Fruit fly (Drosophila melanogaster) whole organism, embryonic: ENCODE measurements around the gene RpL24.

Source experiments
- ATbp ChIP-seq: fragments of 200-800 bp; sonication (Bioruptor generic); optimal IDR thresholded peaks from 2 replicates; lab custom pipeline; 2017; ENCODE audit warnings: missing biosample characterization, mild to moderate bottlenecking, missing genetic modification characterization, missing genetic modification reagents
- Bdp1 ChIP-seq: fragments of 200-800 bp; sonication (Bioruptor generic); optimal IDR thresholded peaks from 3 replicates; lab custom pipeline; 2016; ENCODE audit warnings: missing biosample characterization, missing genetic modification characterization
- CG11456 ChIP-seq: fragments of 200-800 bp; sonication (Bioruptor generic); IDR thresholded peaks from 3 replicates; pipeline ENCODE4 v1.3.6; 2022; ENCODE audit warnings: missing biosample characterization, missing genetic modification characterization
- CG12071 ChIP-seq: fragments of 200-800 bp; sonication (Bioruptor generic); optimal IDR thresholded peaks from 3 replicates; lab custom pipeline; 2018; ENCODE audit warnings: missing biosample characterization, mild to moderate bottlenecking, missing genetic modification characterization
- CG14050 ChIP-seq: fragments of 200-800 bp; sonication (Bioruptor generic); IDR thresholded peaks from 3 replicates; pipeline ENCODE4 v1.3.6; 2022; ENCODE audit warnings: missing biosample characterization, missing genetic modification characterization
- CG1529 ChIP-seq: fragments of 200-800 bp; sonication (Bioruptor generic); optimal IDR thresholded peaks from 3 replicates; lab custom pipeline; 2018; ENCODE audit warnings: missing biosample characterization, missing genetic modification characterization
- CG16815 ChIP-seq: fragments of 200-800 bp; sonication (Bioruptor generic); optimal IDR thresholded peaks from 3 replicates; lab custom pipeline; 2017; ENCODE audit warnings: missing biosample characterization, mild to moderate bottlenecking, missing genetic modification characterization
- CG17328 ChIP-seq: fragments of 200-800 bp; sonication (Bioruptor generic); IDR thresholded peaks from 2 replicates; pipeline ENCODE4 v1.3.6; 2022; ENCODE audit warnings: missing biosample characterization, missing genetic modification characterization
- CG17359 ChIP-seq: fragments of 200-800 bp; sonication (Bioruptor generic); optimal IDR thresholded peaks from 3 replicates; lab custom pipeline; 2018; ENCODE audit warnings: missing biosample characterization, mild to moderate bottlenecking, missing genetic modification characterization, moderate library complexity
- CG1832 ChIP-seq: fragments of 200-800 bp; sonication (Bioruptor generic); optimal IDR thresholded peaks from 2 replicates; lab custom pipeline; 2017; ENCODE audit warnings: missing biosample characterization, mild to moderate bottlenecking, missing genetic modification characterization, inconsistent platforms
- CG18476 ChIP-seq: fragments of 200-800 bp; sonication (Bioruptor generic); optimal IDR thresholded peaks from 2 replicates; lab custom pipeline; 2016; ENCODE audit warnings: missing biosample characterization, mild to moderate bottlenecking, missing genetic modification characterization
- CG2875 ChIP-seq: fragments of 200-800 bp; sonication (Bioruptor generic); optimal IDR thresholded peaks from 2 replicates; lab custom pipeline; 2017; ENCODE audit warnings: missing biosample characterization, mild to moderate bottlenecking, missing genetic modification characterization, missing genetic modification reagents
- CG30403 ChIP-seq: fragments of 200-800 bp; sonication (Bioruptor generic); optimal IDR thresholded peaks from 3 replicates; lab custom pipeline; 2016; ENCODE audit warnings: missing biosample characterization, missing genetic modification characterization
- CG31365 ChIP-seq: fragments of 200-800 bp; sonication (Bioruptor generic); optimal IDR thresholded peaks from 2 replicates; lab custom pipeline; 2018; ENCODE audit warnings: missing biosample characterization, mild to moderate bottlenecking, missing genetic modification characterization
- CG4730 ChIP-seq: fragments of 200-800 bp; sonication (Bioruptor generic); IDR thresholded peaks from 2 replicates; pipeline ENCODE4 v1.3.6; 2022; ENCODE audit warnings: missing biosample characterization, missing genetic modification characterization
- CG6791 ChIP-seq: fragments of 200-800 bp; sonication (Bioruptor generic); IDR thresholded peaks from 3 replicates; pipeline ENCODE4 v1.3.6; 2022; ENCODE audit warnings: missing biosample characterization, missing genetic modification characterization; ENCODE audit not compliant: partially characterized antibody
- CG7928 ChIP-seq: fragments of 200-800 bp; sonication (Bioruptor generic); optimal IDR thresholded peaks from 2 replicates; lab custom pipeline; 2017; ENCODE audit warnings: missing biosample characterization, mild to moderate bottlenecking, missing genetic modification characterization
- CG8290 ChIP-seq, 3 experiments: fragments of 200-800 bp; sonication (Bioruptor generic); optimal IDR thresholded peaks; 2 replicates each; lab custom pipeline; 2016 to 2019; ENCODE audit warnings: missing biosample characterization in 3 of 3, missing genetic modification characterization in 3 of 3, mild to moderate bottlenecking in 2 of 3, moderate library complexity in 1 of 3
- Dip2 ChIP-seq: fragments of 200-800 bp; sonication (Bioruptor generic); IDR thresholded peaks from 2 replicates; pipeline ENCODE4 v1.3.6; 2022; ENCODE audit warnings: missing biosample characterization, missing genetic modification characterization
- Dref ChIP-seq: fragments of 200-800 bp; sonication (Bioruptor generic); IDR thresholded peaks from 2 replicates; pipeline ENCODE4 v1.3.6; 2022; ENCODE audit warnings: missing biosample characterization, missing genetic modification characterization
- Fer2 ChIP-seq: fragments of 200-800 bp; sonication (Bioruptor generic); optimal IDR thresholded peaks from 2 replicates; lab custom pipeline; 2018; ENCODE audit warnings: missing biosample characterization, mild to moderate bottlenecking, missing genetic modification characterization, moderate library complexity
- HLH3B ChIP-seq: fragments of 200-800 bp; sonication (Bioruptor generic); IDR thresholded peaks from 2 replicates; pipeline ENCODE4 v1.3.6; 2022; ENCODE audit warnings: missing biosample characterization, missing genetic modification characterization
- Hey ChIP-seq: fragments of 200-800 bp; sonication (Bioruptor generic); optimal IDR thresholded peaks from 3 replicates; lab custom pipeline; 2018; ENCODE audit warnings: missing biosample characterization, mild to moderate bottlenecking, missing genetic modification characterization
- Mad ChIP-seq: fragments of 200-800 bp; sonication (Bioruptor generic); optimal IDR thresholded peaks from 2 replicates; lab custom pipeline; 2016; ENCODE audit warnings: missing biosample characterization, missing genetic modification characterization
- Mes4 ChIP-seq: fragments of 200-800 bp; sonication (Bioruptor generic); optimal IDR thresholded peaks from 2 replicates; lab custom pipeline; 2016; ENCODE audit warnings: missing biosample characterization, missing genetic modification characterization
- Pdp1 ChIP-seq, 2 experiments: fragments of 200-800 bp; sonication (Bioruptor generic); optimal IDR thresholded peaks; 3 replicates each; lab custom pipeline; 2016; ENCODE audit warnings: missing biosample characterization in 2 of 2, missing genetic modification characterization in 2 of 2, mild to moderate bottlenecking in 1 of 2, moderate library complexity in 1 of 2
- Ptx1 ChIP-seq: fragments of 200-800 bp; sonication (Bioruptor generic); IDR thresholded peaks from 2 replicates; pipeline ENCODE4 v1.3.6; 2022; ENCODE audit warnings: missing biosample characterization, missing genetic modification characterization
- Side ChIP-seq: fragments of 200-800 bp; sonication (Bioruptor generic); optimal IDR thresholded peaks from 2 replicates; lab custom pipeline; 2016; ENCODE audit warnings: missing biosample characterization, missing genetic modification characterization
- Ssrp ChIP-seq: fragments of 200-800 bp; sonication (Bioruptor generic); optimal IDR thresholded peaks from 2 replicates; lab custom pipeline; 2018; ENCODE audit warnings: missing biosample characterization, mild to moderate bottlenecking, missing genetic modification characterization, moderate library complexity
- Trl ChIP-seq, 3 experiments: fragments of >200 bp in 2 of 3; fragments of 200-800 bp in 1 of 3; sonication (Bioruptor generic) in 1 of 3; optimal IDR thresholded peaks; 2 replicates in 1 of 3; 3 replicates in 2 of 3; lab custom pipeline; 2016 to 2017; ENCODE audit warnings: missing biosample characterization in 1 of 3, missing genetic modification characterization in 1 of 3
- YL-1 ChIP-seq: fragments of 200-800 bp; sonication (Bioruptor generic); optimal IDR thresholded peaks from 3 replicates; lab custom pipeline; 2017; ENCODE audit warnings: missing biosample characterization, mild to moderate bottlenecking, missing genetic modification characterization
- amos ChIP-seq: fragments of 200-800 bp; sonication (Bioruptor generic); IDR thresholded peaks from 2 replicates; pipeline ENCODE4 v1.3.6; 2022; ENCODE audit warnings: missing biosample characterization, missing genetic modification characterization; ENCODE audit not compliant: partially characterized antibody
- cas ChIP-seq: fragments of 200-800 bp; sonication (Bioruptor generic); IDR thresholded peaks from 2 replicates; pipeline ENCODE4 v1.3.6; 2022; ENCODE audit warnings: missing biosample characterization, missing genetic modification characterization
- crc ChIP-seq: fragments of 200-800 bp; sonication (Bioruptor generic); optimal IDR thresholded peaks from 2 replicates; lab custom pipeline; 2016; ENCODE audit warnings: missing biosample characterization, missing genetic modification characterization
- crol ChIP-seq: fragments of 200-800 bp; sonication (Bioruptor generic); IDR thresholded peaks from 2 replicates; pipeline ENCODE4 v1.3.6; 2022; ENCODE audit warnings: missing biosample characterization, missing genetic modification characterization
- ems ChIP-seq: fragments of 200-800 bp; sonication (Bioruptor generic); optimal IDR thresholded peaks from 3 replicates; lab custom pipeline; 2016; ENCODE audit warnings: missing biosample characterization, missing genetic modification characterization
- esg ChIP-seq: fragments of 200-800 bp; sonication (Bioruptor generic); conservative IDR thresholded peaks from 2 replicates; pipeline ENCODE4 v1.3.6; 2022; ENCODE audit warnings: missing biosample characterization, missing genetic modification characterization
- her ChIP-seq: fragments of 200-800 bp; sonication (Bioruptor generic); optimal IDR thresholded peaks from 2 replicates; lab custom pipeline; 2016; ENCODE audit warnings: missing biosample characterization, missing genetic modification characterization
- maf-S ChIP-seq: fragments of 200-800 bp; sonication (Bioruptor generic); optimal IDR thresholded peaks from 2 replicates; lab custom pipeline; 2016; ENCODE audit warnings: missing biosample characterization, missing genetic modification characterization
- pb ChIP-seq: fragments of 200-800 bp; sonication (Bioruptor generic); optimal IDR thresholded peaks from 3 replicates; lab custom pipeline; 2016; ENCODE audit warnings: missing biosample characterization, missing genetic modification characterization
- pros ChIP-seq: fragments of 200-800 bp; sonication (Bioruptor generic); optimal IDR thresholded peaks from 3 replicates; lab custom pipeline; 2019; ENCODE audit warnings: missing biosample characterization, mild to moderate bottlenecking, missing genetic modification characterization, moderate library complexity
- repo ChIP-seq: fragments of 200-800 bp; sonication (Bioruptor generic); optimal IDR thresholded peaks from 2 replicates; lab custom pipeline; 2016; ENCODE audit warnings: missing biosample characterization, missing genetic modification characterization
- row ChIP-seq: fragments of 200-800 bp; sonication (Bioruptor generic); IDR thresholded peaks from 3 replicates; pipeline ENCODE4 v1.3.6; 2022; ENCODE audit warnings: missing biosample characterization, missing genetic modification characterization
- shn ChIP-seq: fragments of 200-800 bp; sonication (Bioruptor generic); optimal IDR thresholded peaks from 3 replicates; lab custom pipeline; 2016; ENCODE audit warnings: missing biosample characterization, missing genetic modification characterization
- slbo ChIP-seq: fragments of 200-800 bp; sonication (Bioruptor generic); IDR thresholded peaks from 2 replicates; pipeline ENCODE4 v1.3.6; 2022; ENCODE audit warnings: missing biosample characterization, missing genetic modification characterization
- sr ChIP-seq: fragments of 200-800 bp; sonication (Bioruptor generic); IDR thresholded peaks from 3 replicates; pipeline ENCODE4 v1.3.6; 2022; ENCODE audit warnings: missing biosample characterization, missing genetic modification characterization
- unc-4 ChIP-seq: fragments of 200-800 bp; sonication (Bioruptor generic); IDR thresholded peaks from 2 replicates; pipeline ENCODE4 v1.3.6; 2022; ENCODE audit warnings: missing biosample characterization, missing genetic modification characterization; ENCODE audit not compliant: partially characterized antibody
- vfl ChIP-seq: fragments of 200-800 bp; sonication (Bioruptor generic); optimal IDR thresholded peaks from 2 replicates; lab custom pipeline; 2016; ENCODE audit warnings: missing biosample characterization, missing genetic modification characterization
- vvl ChIP-seq: fragments of 200-800 bp; sonication (Bioruptor generic); IDR thresholded peaks from 2 replicates; pipeline ENCODE4 v1.3.6; 2022; ENCODE audit warnings: missing biosample characterization, missing genetic modification characterization
- zfh2 ChIP-seq: fragments of 200-800 bp; sonication (Bioruptor generic); optimal IDR thresholded peaks from 2 replicates; lab custom pipeline; 2016; ENCODE audit warnings: missing biosample characterization, missing genetic modification characterization

RpL24 gene

DNA sequence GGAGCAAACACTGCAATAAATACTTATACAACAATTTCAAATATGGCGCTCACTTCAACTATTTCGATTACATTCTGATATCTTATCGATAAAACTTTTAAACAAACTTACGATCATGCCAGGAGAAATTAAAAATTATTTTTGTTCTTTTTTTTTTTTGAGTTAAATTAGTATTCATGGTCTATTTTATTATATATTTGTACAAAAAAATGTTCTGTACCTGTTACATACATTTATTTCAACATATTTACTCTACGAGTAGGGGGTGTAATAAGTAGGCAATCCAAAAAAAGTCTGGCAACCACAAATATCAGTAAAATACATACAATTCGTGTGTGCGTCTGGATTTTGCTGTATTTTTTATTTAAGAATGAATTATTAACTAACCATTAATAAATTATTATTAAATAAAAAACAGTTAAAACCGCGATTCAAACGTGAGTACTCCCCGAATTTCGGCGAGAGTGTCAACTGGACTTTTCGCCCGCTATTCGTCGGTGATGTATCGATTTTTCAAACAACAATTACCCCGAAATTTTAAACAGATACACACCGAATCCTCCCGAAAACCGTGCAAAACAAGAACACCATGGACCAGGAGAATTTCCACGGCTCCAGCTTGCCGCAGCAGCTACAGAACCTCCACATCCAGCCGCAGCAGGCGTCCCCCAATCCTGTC lies 12.4 kb downstream of the RpL24 start, which contains the start of gene loqs (continued):
- TF ChIP-seq HLH3B (GFP tag; lab: Robert Waterston, UW) (no peak), Bdp1 (GFP tag; lab: Kevin White, UChicago) (no peak), CG4730 (GFP tag; lab: Robert Waterston, UW) (no peak), zfh2 (no peak), CG1529 (GFP tag; lab: Kevin White, UChicago) (no peak), CG30403 (GFP tag; lab: Kevin White, UChicago) (peak; percentile 18), Ssrp (tag; lab: Kevin White, UChicago) (no peak), Dip2 (GFP tag; lab: Robert Waterston, UW) (no peak), ems (GFP tag; lab: Kevin White, UChicago) (no peak), shn (GFP tag; lab: Kevin White, UChicago) (no peak), YL-1 (peak; percentile 34), esg (GFP tag; lab: Robert Waterston, UW) (no peak), Ptx1 (GFP tag; lab: Robert Waterston, UW) (no peak), CG14050 (no peak), CG7928 (GFP tag; lab: Kevin White, UChicago) (no peak), repo (no peak), ATbp (GFP tag; lab: Kevin White, UChicago) (no peak), Dref (GFP tag; lab: Robert Waterston, UW) (peak; percentile 55), Hey (tag; lab: Kevin White, UChicago) (no peak), pb (GFP tag; lab: Kevin White, UChicago) (no peak), cas (GFP tag; lab: Robert Waterston, UW) (no peak), CG6791 (GFP tag; lab: Robert Waterston, UW) (no peak; the same call in 2 of the 3 replicates), CG8290 (GFP tag; optimal IDR thresholded peaks at IDR 0.05; lab: Kevin White, UChicago) (peak; percentile 52), CG8290 (tag; optimal IDR thresholded peaks at IDR 0.05; lab: Kevin White, UChicago) (no peak), vvl (GFP tag; lab: Robert Waterston, UW) (no peak), Mes4 (GFP tag; lab: Kevin White, UChicago) (no peak), CG31365 (tag; lab: Kevin White, UChicago) (no peak), CG17359 (no peak), her (GFP tag; lab: Kevin White, UChicago) (no peak), CG2875 (GFP tag; lab: Kevin White, UChicago) (no peak), maf-S (GFP tag; lab: Kevin White, UChicago) (no peak), Pdp1 (GFP tag; optimal IDR thresholded peaks at IDR 0.05; lab: Kevin White, UChicago) (peak in 1 of 2 experiments; percentile 36), Mad (no peak), pros (no peak), vfl (GFP tag; lab: Kevin White, UChicago) (no peak), sr (GFP tag; lab: Robert Waterston, UW) (no peak), CG16815 (no peak), crc (no peak), CG18476 (GFP tag; lab: Kevin White, UChicago) (no peak), slbo (GFP tag; lab: Robert Waterston, UW) (peak; percentile 46; the same call in 1 of the 2 replicates), Trl (optimal IDR thresholded peaks at IDR 0.05; lab: Kevin White, UChicago) (no peak), Trl (GFP tag; optimal IDR thresholded peaks at IDR 0.05; lab: Kevin White, UChicago) (no peak), CG12071 (no peak), CG1832 (GFP tag; lab: Kevin White, UChicago) (no peak), CG11456 (GFP tag; lab: Robert Waterston, UW) (no peak), amos (GFP tag; lab: Robert Waterston, UW) (no peak), crol (GFP tag; lab: Robert Waterston, UW) (no peak), row (GFP tag; lab: Robert Waterston, UW) (peak; percentile 62), CG17328 (no peak), Fer2 (tag; lab: Kevin White, UChicago) (no peak), Side (GFP tag; lab: Kevin White, UChicago) (no peak), unc-4 (peak; percentile 50; the same call in 1 of the 2 replicates)
